Worm (Caenorhabditis elegans): ENCODE measurements around the gene F45E1.5.

DNA sequence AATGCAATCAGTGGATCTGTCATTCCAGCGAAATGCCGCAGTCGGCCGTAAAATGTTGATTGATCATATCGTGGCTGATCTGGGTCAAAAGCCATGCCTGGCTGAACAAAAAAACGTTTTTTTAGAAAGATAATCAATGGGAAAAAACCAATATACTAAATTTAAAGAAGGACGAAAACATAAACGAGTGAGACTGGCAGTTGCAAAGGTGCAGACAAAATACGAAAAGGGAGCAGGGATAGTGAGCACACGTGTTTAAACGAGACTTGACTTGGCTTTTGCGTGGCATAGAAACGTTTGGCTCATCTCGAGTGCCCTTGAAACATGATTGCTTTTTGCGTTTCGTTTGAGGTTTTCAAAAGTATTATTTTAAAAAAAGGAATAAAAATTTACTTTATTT is 18.3 kb upstream of the F45E1.5 start, which contains the start of gene sfxn-2:
- no peak for TF ChIP-seq W03F9.2 (tag; optimal IDR thresholded peaks at IDR 0.05)
- no peak for TF ChIP-seq him-1 (tag; optimal IDR thresholded peaks at IDR 0.05)

Data from whole organism, L4/young adult.